Worm (Caenorhabditis elegans) whole organism, L3 larva: ENCODE results near the gene srx-50.
A peak's percentile ranks its signal among the peaks of the same experiment; 100 is the strongest.

Source experiments
- R02D3.7 ChIP-seq: fragments of 150-350 bp; optimal IDR thresholded peaks from 2 replicates; lab custom pipeline; 2014; ENCODE audit warnings: missing biosample characterization, missing genetic modification characterization
- ZK546.5 ChIP-seq: sonication (generic microtip); optimal IDR thresholded peaks from 2 replicates; lab custom pipeline; 2017; ENCODE audit warnings: missing biosample characterization, missing genetic modification characterization
- ama-1 ChIP-seq: fragments of 150-350 bp; optimal IDR thresholded peaks from 2 replicates; lab custom pipeline; 2018
- ceh-16 ChIP-seq: sonication (generic microtip); optimal IDR thresholded peaks from 2 replicates; lab custom pipeline; 2017; ENCODE audit warnings: missing biosample characterization, missing genetic modification characterization
- ceh-28 ChIP-seq: fragments of 150-350 bp; optimal IDR thresholded peaks from 2 replicates; lab custom pipeline; 2014; ENCODE audit warnings: missing biosample characterization, missing genetic modification reagents, missing genetic modification characterization
- ceh-9 ChIP-seq: sonication (generic microtip); optimal IDR thresholded peaks from 2 replicates; lab custom pipeline; 2018; ENCODE audit warnings: missing biosample characterization, missing genetic modification characterization
- daf-12 ChIP-seq: fragments of 150-350 bp; optimal IDR thresholded peaks from 2 replicates; lab custom pipeline; 2014; ENCODE audit warnings: missing biosample characterization, missing genetic modification reagents, missing genetic modification characterization
- egl-5 ChIP-seq: fragments of 150-350 bp; optimal IDR thresholded peaks from 2 replicates; lab custom pipeline; 2017; ENCODE audit warnings: missing biosample characterization, missing genetic modification reagents, missing genetic modification characterization, inconsistent platforms
- elt-1 ChIP-seq: fragments of 150-350 bp; optimal IDR thresholded peaks from 2 replicates; lab custom pipeline; 2014; ENCODE audit warnings: missing biosample characterization, missing genetic modification characterization
- elt-2 ChIP-seq: sonication (generic microtip); optimal IDR thresholded peaks from 2 replicates; lab custom pipeline; 2016; ENCODE audit warnings: missing genetic modification reagents, mild to moderate bottlenecking, missing genetic modification characterization, missing compliant biosample characterization
- fkh-10 ChIP-seq: sonication (generic microtip); optimal IDR thresholded peaks from 2 replicates; lab custom pipeline; 2017; ENCODE audit warnings: missing biosample characterization, missing genetic modification reagents, missing genetic modification characterization
- fkh-2 ChIP-seq: fragments of 150-350 bp; optimal IDR thresholded peaks from 2 replicates; lab custom pipeline; 2014; ENCODE audit warnings: missing biosample characterization, missing genetic modification reagents, missing genetic modification characterization
- fos-1 ChIP-seq: fragments of 150-350 bp; optimal IDR thresholded peaks from 2 replicates; lab custom pipeline; 2014; ENCODE audit warnings: missing biosample characterization, missing genetic modification characterization
- hmg-11 ChIP-seq: sonication (generic microtip); optimal IDR thresholded peaks from 2 replicates; lab custom pipeline; 2016; ENCODE audit warnings: missing genetic modification characterization, missing compliant biosample characterization
- jun-1 ChIP-seq: fragments of 150-350 bp; optimal IDR thresholded peaks from 2 replicates; lab custom pipeline; 2014; ENCODE audit warnings: missing biosample characterization, missing genetic modification reagents, missing genetic modification characterization
- lin-15B ChIP-seq: fragments of 150-350 bp; optimal IDR thresholded peaks from 2 replicates; lab custom pipeline; 2014; ENCODE audit warnings: missing biosample characterization, missing genetic modification characterization
- lin-39 ChIP-seq: fragments of 150-350 bp; optimal IDR thresholded peaks from 2 replicates; lab custom pipeline; 2018; ENCODE audit warnings: missing biosample characterization, missing genetic modification reagents, missing genetic modification characterization
- mdl-1 ChIP-seq: fragments of 150-350 bp; optimal IDR thresholded peaks from 2 replicates; lab custom pipeline; 2014; ENCODE audit warnings: missing biosample characterization, missing genetic modification characterization
- mml-1 ChIP-seq: fragments of 150-350 bp; sonication (generic microtip); optimal IDR thresholded peaks from 3 replicates; lab custom pipeline; 2014; ENCODE audit warnings: missing biosample characterization, missing genetic modification characterization
- nfya-1 ChIP-seq: sonication (generic microtip); optimal IDR thresholded peaks from 2 replicates; lab custom pipeline; 2017; ENCODE audit warnings: missing genetic modification characterization, mild to moderate bottlenecking, missing compliant biosample characterization, antibody characterized with exemption, moderate library complexity; ENCODE audit not compliant: insufficient read depth
- nhr-12 ChIP-seq: fragments of 150-350 bp; optimal IDR thresholded peaks from 2 replicates; lab custom pipeline; 2014; ENCODE audit warnings: missing biosample characterization, missing genetic modification characterization
- nhr-23 ChIP-seq: fragments of 150-350 bp; optimal IDR thresholded peaks from 2 replicates; lab custom pipeline; 2014; ENCODE audit warnings: missing biosample characterization, missing genetic modification reagents, missing genetic modification characterization
- nhr-237 ChIP-seq: fragments of 150-350 bp; optimal IDR thresholded peaks from 2 replicates; lab custom pipeline; 2014; ENCODE audit warnings: missing biosample characterization, missing genetic modification characterization
- nhr-25 ChIP-seq: sonication (generic microtip); optimal IDR thresholded peaks from 2 replicates; lab custom pipeline; 2017; ENCODE audit warnings: missing biosample characterization, missing genetic modification characterization
- nhr-28 ChIP-seq: fragments of 150-350 bp; optimal IDR thresholded peaks from 2 replicates; lab custom pipeline; 2014; ENCODE audit warnings: missing biosample characterization, missing genetic modification characterization
- nhr-43 ChIP-seq: sonication (generic microtip); optimal IDR thresholded peaks from 2 replicates; lab custom pipeline; 2016; ENCODE audit warnings: mild to moderate bottlenecking, missing genetic modification characterization, missing compliant biosample characterization; ENCODE audit not compliant: poor library complexity, severe bottlenecking
- nhr-67 ChIP-seq: fragments of 150-350 bp; optimal IDR thresholded peaks from 2 replicates; lab custom pipeline; 2014; ENCODE audit warnings: missing biosample characterization, missing genetic modification characterization
- pqm-1 ChIP-seq: fragments of 150-350 bp; optimal IDR thresholded peaks from 2 replicates; lab custom pipeline; 2017; ENCODE audit warnings: missing biosample characterization, missing genetic modification characterization, inconsistent platforms
- sea-2 ChIP-seq: fragments of 150-350 bp; sonication (generic microtip); optimal IDR thresholded peaks from 4 replicates; lab custom pipeline; 2014; ENCODE audit warnings: missing biosample characterization, missing genetic modification reagents, missing genetic modification characterization
- snpc-4 ChIP-seq: fragments of 150-350 bp; optimal IDR thresholded peaks from 2 replicates; lab custom pipeline; 2014; ENCODE audit warnings: missing biosample characterization, missing genetic modification characterization
- tbx-2 ChIP-seq: sonication (generic microtip); optimal IDR thresholded peaks from 2 replicates; lab custom pipeline; 2016; ENCODE audit warnings: mild to moderate bottlenecking, missing genetic modification characterization, missing compliant biosample characterization
- ztf-11 ChIP-seq: fragments of 150-350 bp; optimal IDR thresholded peaks from 2 replicates; lab custom pipeline; 2014; ENCODE audit warnings: missing biosample characterization, missing genetic modification characterization
- ztf-4 ChIP-seq: fragments of 150-350 bp; optimal IDR thresholded peaks from 2 replicates; lab custom pipeline; 2014; ENCODE audit warnings: missing biosample characterization, missing genetic modification characterization

The srx-50 gene

ce11 chrIV:7049672-7050206, 8.0 kb upstream of the srx-50 start, which contains the start of gene nhr-105 (continued):
- TF ChIP-seq sea-2 (no peak), nhr-25 (tag; lab: Kevin White, UChicago) (peak; percentile 67), nhr-237 (tag; lab: Kevin White, UChicago) (no peak), lin-15B (no peak), pqm-1 (tag; lab: Kevin White, UChicago) (peak; percentile 86), hmg-11 (tag; lab: Kevin White, UChicago) (no peak)

- TF ChIP-seq fkh-10 (peak; percentile 12), lin-39 (tag; lab: Kevin White, UChicago) (no peak), R02D3.7 (tag; lab: Kevin White, UChicago) (no peak), ztf-11 (no peak), ztf-4 (tag; lab: Kevin White, UChicago) (no peak), jun-1 (tag; lab: Kevin White, UChicago) (no peak), nhr-25 (tag; lab: Kevin White, UChicago) (no peak), ama-1 (lab: Kevin White, UChicago) (peak; percentile 86), ceh-16 (tag; lab: Kevin White, UChicago) (no peak), ceh-9 (tag; lab: Kevin White, UChicago) (no peak), daf-12 (tag; lab: Kevin White, UChicago) (no peak), nhr-23 (tag; lab: Kevin White, UChicago) (no peak)
These were observed 6.3 kb upstream of the srx-50 start for ce11 chrIV:7051515-7051914.

- TF ChIP-seq ama-1 (lab: Kevin White, UChicago) (peak; percentile 76), daf-12 (tag; lab: Kevin White, UChicago) (no peak)
These were observed 5.6 kb upstream of the srx-50 start for ce11 chrIV:7052135-7052534.

ce11 chrIV:7062697-7063096, 4.9 kb downstream of the srx-50 start:
- no peak for TF ChIP-seq nhr-23 (tag; lab: Kevin White, UChicago)
- TF ChIP-seq ceh-28 (tag; lab: Kevin White, UChicago), result no peak
- no peak for TF ChIP-seq elt-1 (tag; lab: Kevin White, UChicago)
- no peak for TF ChIP-seq nhr-43 (tag; lab: Kevin White, UChicago)
- TF ChIP-seq lin-39 (tag; lab: Kevin White, UChicago), result no peak
- TF ChIP-seq nhr-12 (tag; lab: Kevin White, UChicago), result no peak
- no peak for TF ChIP-seq fos-1 (tag; lab: Kevin White, UChicago)
- no peak for TF ChIP-seq jun-1 (tag; lab: Kevin White, UChicago)
- TF ChIP-seq nhr-28 (tag; lab: Kevin White, UChicago), result no peak
- TF ChIP-seq, all 47 proteins: peak for 0

ce11 chrIV:7065022-7065421, 7.2 kb downstream of the srx-50 start, which contains the start of gene Y43B11AL.1:
Gene Y43B11AL.1 (plus strand): TSS chrIV:7065322.
- no peak for TF ChIP-seq fos-1 (tag; lab: Kevin White, UChicago)
- no peak for TF ChIP-seq fkh-10
- no peak for TF ChIP-seq elt-2

ce11 chrIV:7067446-7067845, 9.7 kb downstream of the srx-50 start:
- TF ChIP-seq ama-1 (lab: Kevin White, UChicago) (no peak), ceh-9 (tag; lab: Kevin White, UChicago) (no peak), lin-15B (no peak), mdl-1 (tag; lab: Kevin White, UChicago) (no peak), egl-5 (tag; lab: Kevin White, UChicago) (no peak), snpc-4 (tag; lab: Kevin White, UChicago) (no peak), ZK546.5 (tag; lab: Kevin White, UChicago) (no peak), nfya-1 (no peak), daf-12 (tag; lab: Kevin White, UChicago) (no peak), nhr-12 (tag; lab: Kevin White, UChicago) (no peak), nhr-43 (tag; lab: Kevin White, UChicago) (no peak), nhr-28 (tag; lab: Kevin White, UChicago) (no peak), fkh-2 (no peak), nhr-237 (tag; lab: Kevin White, UChicago) (no peak), mml-1 (no peak), tbx-2 (no peak), nhr-67 (tag; lab: Kevin White, UChicago) (no peak)
